Worm (Caenorhabditis elegans): ENCODE measurements around the gene dhs-9.

dhs-9 gene

ce11 chrIII:5346017-5346416 lies 21.8 kb downstream of the dhs-9 start, which contains the start of gene glrx-21:
TSS of gene glrx-21 (minus strand) at chrIII:5346117.
- no peak for TF ChIP-seq drap-1 (GFP tag; optimal IDR thresholded peaks at IDR 0.05)
- no peak for TF ChIP-seq elt-1 (tag; optimal IDR thresholded peaks at IDR 0.05; ENCODE audit: borderline replicate concordance, insufficient read depth)
- TF ChIP-seq hlh-1 (tag; optimal IDR thresholded peaks at IDR 0.05) = no peak
- no peak for TF ChIP-seq ceh-39 (tag; optimal IDR thresholded peaks at IDR 0.05)
- no peak for TF ChIP-seq ztf-11 (tag; optimal IDR thresholded peaks at IDR 0.05)
- no peak for TF ChIP-seq unc-39 (tag; optimal IDR thresholded peaks at IDR 0.05)

- TF ChIP-seq nhr-237 (tag; optimal IDR thresholded peaks at IDR 0.05) = no peak
- peak; percentile 90 for TF ChIP-seq zip-8 (tag; optimal IDR thresholded peaks at IDR 0.05)
Observed at ce11 chrIII:5344561-5344960, 23.3 kb downstream of the dhs-9 start.

ce11 chrIII:5343555-5343954 lies 24.3 kb downstream of the dhs-9 start:
- TF ChIP-seq mab-5 (tag; optimal IDR thresholded peaks at IDR 0.05) (no peak), cnd-1 (tag; optimal IDR thresholded peaks at IDR 0.05) (no peak), sem-2 (GFP tag; optimal IDR thresholded peaks at IDR 0.05) (no peak), ham-2 (GFP tag; optimal IDR thresholded peaks at IDR 0.05) (no peak), ceh-43 (GFP tag; optimal IDR thresholded peaks at IDR 0.05) (no peak), elt-1 (tag; optimal IDR thresholded peaks at IDR 0.05; ENCODE audit: borderline replicate concordance, insufficient read depth) (no peak), nhr-237 (tag; optimal IDR thresholded peaks at IDR 0.05) (no peak), mls-2 (tag; optimal IDR thresholded peaks at IDR 0.05) (no peak), unc-120 (tag; optimal IDR thresholded peaks at IDR 0.05; ENCODE audit: poor library complexity, severe bottlenecking) (no peak), nhr-2 (tag; optimal IDR thresholded peaks at IDR 0.05) (no peak), zip-8 (tag; optimal IDR thresholded peaks at IDR 0.05) (no peak), blmp-1 (tag; optimal IDR thresholded peaks at IDR 0.05) (no peak), lin-32 (GFP tag; optimal IDR thresholded peaks at IDR 0.05) (no peak), ztf-11 (tag; optimal IDR thresholded peaks at IDR 0.05) (no peak), nhr-12 (tag; optimal IDR thresholded peaks at IDR 0.05) (no peak)

ce11 chrIII:5341382-5341781 lies 26.5 kb downstream of the dhs-9 start, which contains the start of gene ZK121.2:
TSS of gene ZK121.2 (plus strand) at chrIII:5341682.
- TF ChIP-seq unc-62 (GFP tag; optimal IDR thresholded peaks at IDR 0.05) (no peak), nhr-76 (tag; optimal IDR thresholded peaks at IDR 0.05) (no peak), bed-3 (GFP tag; optimal IDR thresholded peaks at IDR 0.05) (no peak), ceh-39 (tag; optimal IDR thresholded peaks at IDR 0.05) (no peak), ztf-11 (tag; optimal IDR thresholded peaks at IDR 0.05) (no peak), cnd-1 (tag; optimal IDR thresholded peaks at IDR 0.05) (no peak), sem-2 (GFP tag; optimal IDR thresholded peaks at IDR 0.05) (no peak), nhr-2 (tag; optimal IDR thresholded peaks at IDR 0.05) (no peak), lin-13 (tag; optimal IDR thresholded peaks at IDR 0.05) (no peak), unc-120 (tag; optimal IDR thresholded peaks at IDR 0.05; ENCODE audit: poor library complexity, severe bottlenecking) (no peak), lsy-2 (tag; optimal IDR thresholded peaks at IDR 0.05) (no peak), mab-5 (tag; optimal IDR thresholded peaks at IDR 0.05) (no peak), elt-1 (tag; optimal IDR thresholded peaks at IDR 0.05; ENCODE audit: borderline replicate concordance, insufficient read depth) (no peak), mls-2 (tag; optimal IDR thresholded peaks at IDR 0.05) (no peak), nhr-28 (tag; optimal IDR thresholded peaks at IDR 0.05) (no peak)

- TF ChIP-seq drap-1 (GFP tag; optimal IDR thresholded peaks at IDR 0.05) = no peak
- TF ChIP-seq nhr-28 (tag; optimal IDR thresholded peaks at IDR 0.05) = no peak
- no peak for TF ChIP-seq snpc-4 (tag; optimal IDR thresholded peaks at IDR 0.05)
- TF ChIP-seq nhr-2 (tag; optimal IDR thresholded peaks at IDR 0.05) = no peak
- no peak for TF ChIP-seq nhr-237 (tag; optimal IDR thresholded peaks at IDR 0.05)
- TF ChIP-seq ceh-39 (tag; optimal IDR thresholded peaks at IDR 0.05) = no peak
- no peak for TF ChIP-seq ceh-43 (GFP tag; optimal IDR thresholded peaks at IDR 0.05)
- TF ChIP-seq unc-120 (tag; optimal IDR thresholded peaks at IDR 0.05; ENCODE audit: poor library complexity, severe bottlenecking) = no peak
- TF ChIP-seq M03D4.4 (tag; optimal IDR thresholded peaks at IDR 0.05) = no peak
Observed at ce11 chrIII:5340530-5340929, 27.3 kb downstream of the dhs-9 start.

- no peak for TF ChIP-seq mls-2 (tag; optimal IDR thresholded peaks at IDR 0.05)
- no peak for TF ChIP-seq mab-5 (tag; optimal IDR thresholded peaks at IDR 0.05)
- TF ChIP-seq mep-1 (tag; optimal IDR thresholded peaks at IDR 0.05) = no peak
- no peak for TF ChIP-seq bed-3 (GFP tag; optimal IDR thresholded peaks at IDR 0.05)
- no peak for TF ChIP-seq ceh-39 (tag; optimal IDR thresholded peaks at IDR 0.05)
- TF ChIP-seq sem-2 (GFP tag; optimal IDR thresholded peaks at IDR 0.05) = no peak
- TF ChIP-seq lin-13 (tag; optimal IDR thresholded peaks at IDR 0.05) = no peak
- no peak for TF ChIP-seq ztf-11 (tag; optimal IDR thresholded peaks at IDR 0.05)
- no peak for TF ChIP-seq ham-2 (GFP tag; optimal IDR thresholded peaks at IDR 0.05)
- no peak for TF ChIP-seq tbx-8 (GFP tag; optimal IDR thresholded peaks at IDR 0.05)
Observed at ce11 chrIII:5338787-5339186, 29.1 kb downstream of the dhs-9 start.
